Worm (Caenorhabditis elegans): ENCODE results near the gene cyn-13.

Gene cyn-13

DNA sequence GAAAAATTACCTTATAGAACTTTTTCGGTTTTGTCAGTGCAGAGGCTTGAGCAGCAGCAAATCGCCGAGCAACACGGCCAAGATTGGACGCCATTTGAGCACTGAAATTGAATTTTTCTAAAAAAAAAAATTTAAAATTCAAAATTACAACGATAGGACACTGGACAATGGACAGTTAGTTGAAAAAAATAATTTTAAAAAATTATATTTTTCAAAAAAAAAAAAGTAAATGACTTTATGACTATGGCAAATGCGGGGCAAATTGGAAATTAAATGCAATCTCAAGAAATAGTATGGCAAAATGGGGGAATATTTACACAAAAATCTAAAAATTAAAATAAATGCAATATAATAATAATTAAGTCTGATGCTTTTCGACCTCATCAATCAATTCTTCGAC lies 20.3 kb downstream of the cyn-13 start, which contains the start of gene Y116A8C.27:
Y116A8C.27 (minus strand) TSS at position 101 of the 400 bp plus-strand sequence.
- TF ChIP-seq hmg-11 (tag; optimal IDR thresholded peaks at IDR 0.05) (no peak), skn-1 (tag; optimal IDR thresholded peaks at IDR 0.05) (no peak), eor-1 (tag; optimal IDR thresholded peaks at IDR 0.05) (no peak), nhr-11 (tag; optimal IDR thresholded peaks at IDR 0.05) (no peak), aly-2 (tag; optimal IDR thresholded peaks at IDR 0.05) (no peak), ceh-28 (tag; optimal IDR thresholded peaks at IDR 0.05) (no peak), elt-3 (tag; optimal IDR thresholded peaks at IDR 0.05) (no peak), egl-27 (tag; optimal IDR thresholded peaks at IDR 0.05) (no peak), pha-4 (tag; optimal IDR thresholded peaks at IDR 0.05) (no peak), nhr-67 (tag; optimal IDR thresholded peaks at IDR 0.05) (no peak), nhr-25 (tag; optimal IDR thresholded peaks at IDR 0.05) (no peak), egl-5 (tag; optimal IDR thresholded peaks at IDR 0.05) (no peak), fkh-2 (tag; optimal IDR thresholded peaks at IDR 0.05) (no peak), ceh-9 (tag; optimal IDR thresholded peaks at IDR 0.05) (no peak), elt-2 (tag; optimal IDR thresholded peaks at IDR 0.05) (no peak), unc-62 (GFP tag; optimal IDR thresholded peaks at IDR 0.05) (no peak), ama-1 (optimal IDR thresholded peaks at IDR 0.05) (no peak), nhr-76 (tag; optimal IDR thresholded peaks at IDR 0.05) (no peak), snpc-4 (tag; optimal IDR thresholded peaks at IDR 0.05) (no peak), nhr-12 (tag; optimal IDR thresholded peaks at IDR 0.05) (no peak)

DNA sequence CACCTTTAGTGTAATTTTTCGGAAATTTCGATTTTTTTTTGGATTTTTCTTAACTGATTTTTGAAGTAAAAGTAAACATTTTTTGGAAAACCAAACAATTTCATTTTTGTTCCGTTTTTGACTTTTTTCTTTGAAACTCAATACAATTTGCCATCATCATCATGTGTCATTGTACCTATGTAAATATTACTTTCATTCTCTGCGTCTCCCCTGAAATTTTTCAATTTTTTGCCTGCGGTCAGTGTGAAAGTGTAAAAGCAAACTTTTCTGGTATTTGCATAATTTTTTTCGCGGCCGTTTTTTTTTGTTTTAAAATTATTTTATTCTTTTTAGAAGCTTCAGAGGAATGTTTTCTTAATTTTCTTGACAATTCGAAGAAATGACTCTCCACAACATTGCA lies 22.8 kb downstream of the cyn-13 start, which contains the start of gene Y116A8C.29:
Y116A8C.29 (plus strand) TSS at position 328 of the 400 bp plus-strand sequence.
- TF ChIP-seq nhr-76 (tag; optimal IDR thresholded peaks at IDR 0.05) (no peak), ceh-82 (tag; optimal IDR thresholded peaks at IDR 0.05) (no peak), pha-4 (tag; optimal IDR thresholded peaks at IDR 0.05) (peak; percentile 91)

DNA sequence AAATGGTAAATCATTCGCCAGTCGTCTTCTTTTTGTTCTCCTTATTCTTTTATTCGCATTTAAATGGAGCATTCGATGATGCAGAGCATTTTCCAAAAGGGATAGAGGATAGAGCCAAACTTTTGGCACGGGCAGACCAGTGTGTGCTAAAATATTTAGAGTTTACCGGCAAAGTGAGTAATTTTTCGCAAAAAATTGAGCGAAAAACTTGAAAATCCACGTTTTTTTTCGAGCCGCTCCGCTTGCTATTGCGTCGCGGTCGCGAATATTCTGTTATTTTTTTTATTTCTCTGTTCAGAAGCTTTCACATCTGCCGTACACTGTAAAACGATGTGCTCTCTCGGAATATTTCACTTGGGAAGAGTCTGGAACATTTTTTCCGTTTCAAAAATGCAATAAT lies 27.6 kb downstream of the cyn-13 start, which contains the start of gene Y116A8C.43:
Y116A8C.43 (plus strand) TSS at position 3 of the 400 bp plus-strand sequence.
- TF ChIP-seq elt-2 (tag; optimal IDR thresholded peaks at IDR 0.05): peak; percentile 7
- no peak for TF ChIP-seq sea-2 (GFP tag; optimal IDR thresholded peaks at IDR 0.05)
- no peak for TF ChIP-seq pqm-1 (tag; optimal IDR thresholded peaks at IDR 0.05)
- TF ChIP-seq aly-2 (tag; optimal IDR thresholded peaks at IDR 0.05): no peak
- no peak for TF ChIP-seq nhr-12 (tag; optimal IDR thresholded peaks at IDR 0.05)
- no peak for TF ChIP-seq elt-1 (tag; optimal IDR thresholded peaks at IDR 0.05)
- no peak for TF ChIP-seq egl-5 (tag; optimal IDR thresholded peaks at IDR 0.05)
- peak; percentile 3 for TF ChIP-seq pha-4 (tag; optimal IDR thresholded peaks at IDR 0.05)
- no peak for TF ChIP-seq ceh-9 (tag; optimal IDR thresholded peaks at IDR 0.05)
- peak; percentile 13 for TF ChIP-seq ama-1 (optimal IDR thresholded peaks at IDR 0.05)
- TF ChIP-seq zag-1 (tag; optimal IDR thresholded peaks at IDR 0.05): no peak
- no peak for TF ChIP-seq eor-1 (tag; optimal IDR thresholded peaks at IDR 0.05)
- peak; percentile 4 for TF ChIP-seq nhr-43 (tag; optimal IDR thresholded peaks at IDR 0.05; ENCODE audit: poor library complexity, severe bottlenecking)
- no peak for TF ChIP-seq R02D3.7 (tag; optimal IDR thresholded peaks at IDR 0.05)
- TF ChIP-seq fkh-2 (tag; optimal IDR thresholded peaks at IDR 0.05): no peak

DNA sequence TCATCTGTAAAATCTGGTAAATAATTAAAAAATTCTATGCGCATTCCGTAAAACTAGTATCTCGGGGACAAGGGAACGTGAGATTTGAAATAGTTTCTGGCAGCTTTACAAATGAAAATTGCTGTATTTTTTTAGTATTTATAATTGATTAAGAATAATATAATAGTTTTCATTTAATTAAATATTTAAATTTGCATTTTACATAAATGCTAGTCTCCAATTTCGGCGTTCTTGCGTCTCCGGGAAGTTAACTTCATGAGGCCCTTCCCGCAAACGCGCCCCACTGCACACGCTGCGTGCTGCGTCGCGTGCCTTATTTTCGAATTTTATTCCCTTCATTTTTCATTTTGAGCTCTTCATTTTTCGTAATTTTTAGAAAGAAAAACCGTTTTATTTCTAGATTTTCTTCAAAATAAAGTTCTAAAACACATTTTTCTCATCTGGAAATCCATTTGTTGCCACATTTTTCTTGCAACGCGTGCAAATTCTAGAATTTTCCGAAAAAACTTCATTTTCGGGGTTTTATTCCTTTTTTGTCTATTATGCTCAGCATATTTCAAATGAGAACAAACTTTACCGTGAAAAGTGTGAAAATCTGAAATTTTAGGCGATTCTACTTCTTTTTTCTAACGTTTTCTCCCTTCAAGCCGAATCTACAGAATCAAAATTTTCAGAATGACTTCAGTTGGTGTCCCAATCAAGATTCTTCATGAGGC lies 28.9 kb downstream of the cyn-13 start, which contains the start of the genes snx-13 and snr-1:
snx-13 (minus strand) TSS at position 55 of the 716 bp plus-strand sequence.
snr-1 (plus strand) TSS at position 666 of the 716 bp plus-strand sequence.
- no peak for TF ChIP-seq ceh-16 (tag; optimal IDR thresholded peaks at IDR 0.05)
- TF ChIP-seq skn-1 (tag; optimal IDR thresholded peaks at IDR 0.05): no peak
- TF ChIP-seq mdl-1 (tag; optimal IDR thresholded peaks at IDR 0.05): no peak
- no peak for TF ChIP-seq elt-3 (tag; optimal IDR thresholded peaks at IDR 0.05)
- TF ChIP-seq nhr-11 (tag; optimal IDR thresholded peaks at IDR 0.05): no peak
- TF ChIP-seq lin-39 (tag; optimal IDR thresholded peaks at IDR 0.05): peak; percentile 55
- TF ChIP-seq ceh-82 (tag; optimal IDR thresholded peaks at IDR 0.05): no peak
- peak; percentile 43 for TF ChIP-seq snpc-4 (tag; optimal IDR thresholded peaks at IDR 0.05)
- TF ChIP-seq nhr-12 (tag; optimal IDR thresholded peaks at IDR 0.05): no peak
- no peak for TF ChIP-seq unc-39 (tag; optimal IDR thresholded peaks at IDR 0.05)
- TF ChIP-seq eor-1 (tag; optimal IDR thresholded peaks at IDR 0.05): no peak
- peak; percentile 29 for TF ChIP-seq R02D3.7 (tag; optimal IDR thresholded peaks at IDR 0.05)
- peak; percentile 82 for TF ChIP-seq hmg-11 (tag; optimal IDR thresholded peaks at IDR 0.05)
- no peak for TF ChIP-seq ztf-11 (tag; optimal IDR thresholded peaks at IDR 0.05)
- TF ChIP-seq pqm-1 (tag; optimal IDR thresholded peaks at IDR 0.05): peak; percentile 1
- no peak for TF ChIP-seq mml-1 (tag; optimal IDR thresholded peaks at IDR 0.05)
- no peak for TF ChIP-seq egl-5 (tag; optimal IDR thresholded peaks at IDR 0.05)
- no peak for TF ChIP-seq zag-1 (tag; optimal IDR thresholded peaks at IDR 0.05)
- no peak for TF ChIP-seq unc-62 (GFP tag; optimal IDR thresholded peaks at IDR 0.05)
- no peak for TF ChIP-seq nhr-67 (tag; optimal IDR thresholded peaks at IDR 0.05)
- TF ChIP-seq ZK546.5 (tag; optimal IDR thresholded peaks at IDR 0.05): no peak
- TF ChIP-seq elt-1 (tag; optimal IDR thresholded peaks at IDR 0.05): no peak
- TF ChIP-seq ceh-28 (tag; optimal IDR thresholded peaks at IDR 0.05): peak; percentile 22
- no peak for TF ChIP-seq nhr-43 (tag; optimal IDR thresholded peaks at IDR 0.05; ENCODE audit: poor library complexity, severe bottlenecking)
- TF ChIP-seq pha-4 (tag; optimal IDR thresholded peaks at IDR 0.05): peak; percentile 85
- no peak for TF ChIP-seq ceh-9 (tag; optimal IDR thresholded peaks at IDR 0.05)
- TF ChIP-seq tbx-2 (tag; optimal IDR thresholded peaks at IDR 0.05): no peak
- no peak for TF ChIP-seq fkh-2 (tag; optimal IDR thresholded peaks at IDR 0.05)
- TF ChIP-seq nhr-76 (tag; optimal IDR thresholded peaks at IDR 0.05): no peak
- TF ChIP-seq nhr-77 (tag; optimal IDR thresholded peaks at IDR 0.05): no peak
- TF ChIP-seq nhr-28 (tag; optimal IDR thresholded peaks at IDR 0.05): no peak
- peak; percentile 91 for TF ChIP-seq lin-15B (tag; optimal IDR thresholded peaks at IDR 0.05)
- peak; percentile 73 for TF ChIP-seq nhr-23 (tag; optimal IDR thresholded peaks at IDR 0.05)
- TF ChIP-seq nhr-237 (tag; optimal IDR thresholded peaks at IDR 0.05): no peak
- peak; percentile 41 for TF ChIP-seq nhr-25 (tag; optimal IDR thresholded peaks at IDR 0.05)
- no peak for TF ChIP-seq ztf-4 (tag; optimal IDR thresholded peaks at IDR 0.05)
- peak; percentile 52 for TF ChIP-seq elt-2 (tag; optimal IDR thresholded peaks at IDR 0.05)
- TF ChIP-seq sea-2 (GFP tag; optimal IDR thresholded peaks at IDR 0.05): no peak
- TF ChIP-seq egl-27 (tag; optimal IDR thresholded peaks at IDR 0.05): no peak

Measured in whole organism, L3 larva.